Fruit fly (Drosophila melanogaster) whole organism, embryonic: ENCODE data around the gene mRpS31.

Source experiments
- CG15011 ChIP-seq: fragments of 200-800 bp; sonication (Bioruptor generic); optimal IDR thresholded peaks from 3 replicates; lab custom pipeline; 2018; ENCODE audit warnings: missing biosample characterization, mild to moderate bottlenecking, missing genetic modification characterization
- CG18619 ChIP-seq: fragments of 200-800 bp; sonication (Bioruptor generic); optimal IDR thresholded peaks from 3 replicates; lab custom pipeline; 2017; ENCODE audit warnings: missing biosample characterization, mild to moderate bottlenecking, missing genetic modification characterization
- CG31441 ChIP-seq: fragments of 200-800 bp; sonication (Bioruptor generic); IDR thresholded peaks from 2 replicates; pipeline ENCODE4 v1.3.6; 2022; ENCODE audit warnings: missing biosample characterization, missing genetic modification characterization
- CG7963 ChIP-seq: fragments of 200-800 bp; sonication (Bioruptor generic); IDR thresholded peaks from 3 replicates; pipeline ENCODE4 v1.3.6; 2022; ENCODE audit warnings: missing biosample characterization, missing genetic modification characterization; ENCODE audit not compliant: partially characterized antibody
- CG7987 ChIP-seq: fragments of 200-800 bp; sonication (Bioruptor generic); optimal IDR thresholded peaks from 2 replicates; lab custom pipeline; 2018; ENCODE audit warnings: missing biosample characterization, mild to moderate bottlenecking, missing genetic modification characterization, moderate library complexity
- Six4 ChIP-seq: fragments of 200-800 bp; sonication (Bioruptor generic); optimal IDR thresholded peaks from 2 replicates; lab custom pipeline; 2016; ENCODE audit warnings: missing biosample characterization, missing genetic modification characterization
- Spps ChIP-seq: fragments of 200-800 bp; sonication (Bioruptor generic); optimal IDR thresholded peaks from 2 replicates; lab custom pipeline; 2018; ENCODE audit warnings: missing biosample characterization, mild to moderate bottlenecking, missing genetic modification characterization
- bab2 ChIP-seq: fragments of 200-800 bp; sonication (Bioruptor generic); optimal IDR thresholded peaks from 2 replicates; lab custom pipeline; 2016; ENCODE audit warnings: missing biosample characterization, missing genetic modification characterization
- vnd ChIP-seq: fragments of 200-800 bp; sonication (Bioruptor generic); IDR thresholded peaks from 3 replicates; pipeline ENCODE4 v1.3.6; 2022; ENCODE audit warnings: missing biosample characterization, missing genetic modification characterization; ENCODE audit not compliant: partially characterized antibody

DNA sequence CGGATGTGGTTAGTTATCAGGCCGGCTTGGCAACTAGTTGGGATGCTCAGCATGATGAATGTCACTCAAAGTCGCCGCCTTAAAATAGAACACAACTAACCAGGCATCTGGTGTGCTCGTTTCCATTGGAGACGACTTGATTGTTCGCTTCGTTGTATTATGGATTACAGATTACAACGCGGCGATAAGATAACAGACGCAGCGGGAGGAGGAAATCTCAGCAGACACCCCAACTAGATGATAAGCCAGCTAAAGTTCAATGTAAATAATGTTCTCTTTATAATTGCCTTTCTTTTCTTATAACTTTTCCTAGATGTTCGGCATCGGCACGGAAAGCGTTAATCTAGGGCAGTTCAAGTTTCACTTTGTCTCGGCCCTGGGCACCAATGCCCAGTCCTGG is 36.3 kb upstream of the mRpS31 start:
- TF ChIP-seq Six4 (GFP tag; lab: Kevin White, UChicago) (no peak), CG15011 (GFP tag; lab: Kevin White, UChicago) (no peak), vnd (GFP tag; lab: Robert Waterston, UW) (no peak), bab2 (GFP tag; lab: Kevin White, UChicago) (no peak), CG18619 (GFP tag; lab: Kevin White, UChicago) (no peak), CG7963 (no peak), Spps (tag; lab: Kevin White, UChicago) (no peak), CG7987 (GFP tag; lab: Kevin White, UChicago) (no peak), CG31441 (GFP tag; lab: Robert Waterston, UW) (no peak)
